Fruit fly (Drosophila melanogaster): ENCODE results near the gene bdwf.
A peak's percentile ranks its signal among the peaks of the same experiment; 100 is the strongest.

Gene bdwf

DNA sequence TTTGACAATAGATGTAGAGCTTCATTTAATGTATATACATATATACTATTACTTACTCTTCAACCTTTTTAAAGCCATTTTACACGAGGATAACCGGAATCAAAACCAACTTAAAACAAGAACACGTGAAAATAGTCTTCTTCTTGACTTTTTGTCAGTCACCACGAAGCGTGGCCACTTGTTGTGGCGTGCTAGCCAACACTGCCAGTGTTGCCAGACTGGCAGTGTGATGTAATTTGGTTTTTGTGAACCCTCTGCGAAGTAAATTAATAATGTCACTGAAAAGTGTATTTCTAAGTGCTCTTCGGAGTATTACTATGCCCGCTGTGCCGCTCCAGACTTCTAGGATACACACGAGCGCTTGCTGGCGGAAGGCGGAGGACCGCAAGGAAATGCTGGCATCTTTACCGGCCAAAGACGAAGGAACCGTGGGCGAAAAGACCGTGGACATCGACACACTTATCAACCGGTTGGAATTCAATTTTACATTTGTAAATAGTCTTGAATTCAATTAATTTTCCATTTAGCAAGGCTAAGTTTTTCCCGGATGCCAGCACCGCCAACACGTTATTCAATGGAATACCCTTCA, 29.7 kb upstream of the bdwf start, which contains the start of the genes Ns1 and mRpS11 (continued):
- TF ChIP-seq lola (GFP tag; optimal IDR thresholded peaks at IDR 0.05) (no peak), CG16813 (GFP tag; IDR thresholded peaks at IDR 0.05; ENCODE audit: partially characterized antibody) (0 out of 3 replicates have a peak, but pooled peaks have one; percentile 13), CG7963 (GFP tag; IDR thresholded peaks at IDR 0.05; ENCODE audit: partially characterized antibody) (peak; percentile 44; the same call in 2 of the 3 replicates), Atf-2 (GFP tag; optimal IDR thresholded peaks at IDR 0.05) (peak; percentile 2), bcd (GFP tag; optimal IDR thresholded peaks at IDR 0.05) (peak; percentile 14), phol (tag; optimal IDR thresholded peaks at IDR 0.05) (peak; percentile 51), onecut (GFP tag; IDR thresholded peaks at IDR 0.05) (peak; percentile 39; the same call in 1 of the 2 replicates), pros (GFP tag; optimal IDR thresholded peaks at IDR 0.05) (no peak), CG12659 (GFP tag; optimal IDR thresholded peaks at IDR 0.05) (peak; percentile 69), CG3281 (GFP tag; optimal IDR thresholded peaks at IDR 0.05) (peak; percentile 34), wor (GFP tag; IDR thresholded peaks at IDR 0.05) (no peak), hkb (optimal IDR thresholded peaks at IDR 0.05) (no peak), hkb (GFP tag; IDR thresholded peaks at IDR 0.05) (peak; percentile 52; the same call in 1 of the 2 replicates), tx (GFP tag; optimal IDR thresholded peaks at IDR 0.05) (peak; percentile 33), CG11085 (GFP tag; IDR thresholded peaks at IDR 0.05) (no peak), CG13424 (tag; optimal IDR thresholded peaks at IDR 0.05) (peak; percentile 14), CG5180 (GFP tag; optimal IDR thresholded peaks at IDR 0.05) (no peak), CG30020 (tag; optimal IDR thresholded peaks at IDR 0.05) (peak; percentile 26), mirr (GFP tag; optimal IDR thresholded peaks at IDR 0.05) (peak; percentile 38), Antp (GFP tag; optimal IDR thresholded peaks at IDR 0.05) (peak; percentile 37), NC2β (GFP tag; optimal IDR thresholded peaks at IDR 0.05) (peak; percentile 61), Hsf (GFP tag; optimal IDR thresholded peaks at IDR 0.05) (peak; percentile 35), seq (GFP tag; IDR thresholded peaks at IDR 0.05) (0 out of 2 replicates have a peak, but pooled peaks have one; percentile 15), CG3995 (GFP tag; optimal IDR thresholded peaks at IDR 0.05) (peak; percentile 73), fu2 (GFP tag; optimal IDR thresholded peaks at IDR 0.05) (peak; percentile 56), CG17912 (GFP tag; optimal IDR thresholded peaks at IDR 0.05) (peak; percentile 11), Dip3 (GFP tag; optimal IDR thresholded peaks at IDR 0.05) (peak; percentile 36), sens (GFP tag) (peak; percentile 66), CG6683 (GFP tag; optimal IDR thresholded peaks at IDR 0.05) (peak; percentile 1), Hr3 (GFP tag; optimal IDR thresholded peaks at IDR 0.05) (peak; percentile 19), maf-S (GFP tag; optimal IDR thresholded peaks at IDR 0.05) (no peak), Chrac-16 (GFP tag; optimal IDR thresholded peaks at IDR 0.05) (peak; percentile 14), chif (GFP tag; optimal IDR thresholded peaks at IDR 0.05) (peak in 1 of 2 experiments; percentile 25), B-H2 (GFP tag; optimal IDR thresholded peaks at IDR 0.05) (peak; percentile 68), Ets65A (GFP tag) (peak; percentile 94), MBD-R2 (GFP tag; IDR thresholded peaks at IDR 0.05) (peak; percentile 92), Fer3 (tag; optimal IDR thresholded peaks at IDR 0.05) (peak; percentile 19), CG1603 (tag; optimal IDR thresholded peaks at IDR 0.05) (peak; percentile 78), chm (GFP tag; IDR thresholded peaks at IDR 0.05) (peak; percentile 50; the same call in 1 of the 2 replicates), caup (GFP tag; optimal IDR thresholded peaks at IDR 0.05; ENCODE audit: severe bottlenecking) (peak; percentile 54), CG10979 (tag; optimal IDR thresholded peaks at IDR 0.05) (peak; percentile 15), Med (GFP tag) (peak; percentile 94), vfl (GFP tag; optimal IDR thresholded peaks at IDR 0.05) (peak; percentile 22), CHES-1-like (GFP tag; optimal IDR thresholded peaks at IDR 0.05) (peak; percentile 54), tna (GFP tag; IDR thresholded peaks at IDR 0.05; ENCODE audit: partially characterized antibody) (no peak), shn (GFP tag; optimal IDR thresholded peaks at IDR 0.05) (peak; percentile 30), tin (GFP tag; optimal IDR thresholded peaks at IDR 0.05) (peak; percentile 11), peb (GFP tag; IDR thresholded peaks at IDR 0.05) (no peak), CG4617 (GFP tag; optimal IDR thresholded peaks at IDR 0.05; ENCODE audit: borderline replicate concordance) (peak; percentile 96), sob (GFP tag; IDR thresholded peaks at IDR 0.05) (peak; percentile 58)
